Worm (Caenorhabditis elegans): ENCODE data around the gene meg-4.

DNA sequence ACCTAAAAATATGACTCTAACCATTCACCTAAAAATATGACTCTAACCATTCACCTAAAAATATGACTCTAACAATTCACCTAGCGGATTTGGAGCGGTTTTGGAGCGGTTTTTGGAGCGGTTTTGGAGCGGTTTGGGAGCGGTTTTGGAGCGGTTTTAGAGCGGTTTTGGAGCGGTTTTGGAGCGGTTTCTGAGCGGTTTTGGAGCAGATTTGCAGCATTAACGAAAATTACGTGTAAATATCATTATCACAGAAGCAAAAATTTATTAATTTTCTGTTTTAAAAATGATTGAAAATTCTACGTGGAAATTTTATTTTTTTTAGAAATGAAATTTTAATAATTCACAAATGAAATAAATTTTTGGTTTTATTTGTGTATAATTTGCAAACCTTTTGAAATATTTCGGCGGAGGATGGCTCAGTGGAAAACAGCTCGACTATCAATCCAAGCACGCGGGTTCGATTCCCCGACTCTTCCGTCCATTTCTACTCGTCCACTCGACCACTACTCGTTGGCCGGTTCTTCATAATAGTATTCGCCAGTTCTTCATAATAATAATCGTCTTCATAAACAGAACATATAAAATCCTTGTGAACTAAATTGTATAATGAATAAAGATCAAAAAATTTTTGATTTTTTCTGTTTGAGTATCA, 39.2 kb upstream of the meg-4 start:
- TF ChIP-seq tbx-2 (tag; optimal IDR thresholded peaks at IDR 0.05) (no peak), fkh-10 (GFP tag; optimal IDR thresholded peaks at IDR 0.05) (no peak), pqm-1 (tag; optimal IDR thresholded peaks at IDR 0.05) (no peak), dpl-1 (GFP tag; optimal IDR thresholded peaks at IDR 0.05) (no peak), nhr-11 (tag; optimal IDR thresholded peaks at IDR 0.05) (no peak), zag-1 (tag; optimal IDR thresholded peaks at IDR 0.05) (no peak), unc-62 (GFP tag; optimal IDR thresholded peaks at IDR 0.05) (no peak), fos-1 (tag; optimal IDR thresholded peaks at IDR 0.05) (no peak), sox-4 (tag; optimal IDR thresholded peaks at IDR 0.05) (no peak), vab-15 (tag; optimal IDR thresholded peaks at IDR 0.05) (no peak), tlp-1 (tag; optimal IDR thresholded peaks at IDR 0.05) (no peak), nhr-28 (tag; optimal IDR thresholded peaks at IDR 0.05) (no peak), ztf-4 (tag; optimal IDR thresholded peaks at IDR 0.05) (no peak), pag-3 (tag; optimal IDR thresholded peaks at IDR 0.05; ENCODE audit: borderline replicate concordance, insufficient read depth) (no peak)

All from whole organism, L1 larva.